Fruit fly (Drosophila melanogaster) S2 (cell line): ENCODE results near the gene mtsh.

ENCODE experiments used
- CG8478 ChIP-seq: fragments of >200 bp; optimal IDR thresholded peaks from 2 replicates; lab custom pipeline; 2018
- CTCF ChIP-seq, 2 experiments: fragments of >200 bp; optimal IDR thresholded peaks; 2 replicates each; lab custom pipeline; 2018

- TF ChIP-seq CG8478 (lab: Kevin White, UChicago) (no peak), CTCF (optimal IDR thresholded peaks at IDR 0.05; lab: Kevin White, UChicago) (no peak)
Observed at dm6 chr2L:8339751-8340349, 20.1 kb upstream of the mtsh start.
